Worm (Caenorhabditis elegans) whole organism, young adult: ENCODE results near the gene ndab-2.
A peak's percentile ranks its signal among the peaks of the same experiment; 100 is the strongest.

ENCODE experiments used
- D2030.7 ChIP-seq: fragments of 200-800 bp; sonication (Bioruptor generic); IDR thresholded peaks from 2 replicates; pipeline ENCODE4 v1.3.6; 2022; ENCODE audit warnings: missing genetic modification reagents, missing genetic modification characterization, missing compliant biosample characterization
- F49E8.2 ChIP-seq: sonication (generic microtip); optimal IDR thresholded peaks from 3 replicates; lab custom pipeline; 2017; ENCODE audit warnings: missing genetic modification characterization, mild to moderate bottlenecking, missing compliant biosample characterization, antibody characterized with exemption, moderate library complexity; ENCODE audit not compliant: insufficient read depth
- F57C9.4 ChIP-seq: sonication (generic microtip); optimal IDR thresholded peaks from 2 replicates; lab custom pipeline; 2017; ENCODE audit warnings: mild to moderate bottlenecking, missing genetic modification characterization, missing compliant biosample characterization
- Y79H2A.3 ChIP-seq: fragments of 200-800 bp; sonication (Bioruptor generic); conservative IDR thresholded peaks from 2 replicates; pipeline ENCODE4 v1.3.6; 2022; ENCODE audit warnings: missing genetic modification reagents, missing genetic modification characterization, missing compliant biosample characterization
- ama-1 ChIP-seq, 3 experiments: fragments of 150-350 bp in 1 of 3; sonication (generic microtip) in 2 of 3; optimal IDR thresholded peaks; 2 replicates each; lab custom pipeline; 2014 to 2018; ENCODE audit warnings: missing biosample characterization in 2 of 3, missing genetic modification characterization in 2 of 3, missing genetic modification reagents in 2 of 3
- atf-7 ChIP-seq: sonication (generic microtip); optimal IDR thresholded peaks from 2 replicates; lab custom pipeline; 2017; ENCODE audit warnings: mild to moderate bottlenecking, missing genetic modification characterization, missing compliant biosample characterization
- attf-3 ChIP-seq: fragments of 200-800 bp; sonication (Bioruptor generic); conservative IDR thresholded peaks from 2 replicates; pipeline ENCODE4 v1.3.6; 2022; ENCODE audit warnings: missing genetic modification reagents, missing genetic modification characterization, missing compliant biosample characterization
- attf-5 ChIP-seq: fragments of 200-800 bp; sonication (Bioruptor generic); optimal IDR thresholded peaks from 2 replicates; lab custom pipeline; 2018; ENCODE audit warnings: mild to moderate bottlenecking, missing genetic modification characterization, missing compliant biosample characterization
- bed-2 ChIP-seq: fragments of 200-800 bp; sonication (Bioruptor generic); IDR thresholded peaks from 2 replicates; pipeline ENCODE4 v1.3.6; 2022; ENCODE audit warnings: missing genetic modification reagents, missing genetic modification characterization, missing compliant biosample characterization
- ceh-27 ChIP-seq: fragments of 200-800 bp; sonication (Bioruptor generic); optimal IDR thresholded peaks from 2 replicates; lab custom pipeline; 2018; ENCODE audit warnings: mild to moderate bottlenecking, missing genetic modification characterization, moderate library complexity, missing compliant biosample characterization
- chd-7 ChIP-seq: sonication (generic microtip); optimal IDR thresholded peaks from 2 replicates; lab custom pipeline; 2016; ENCODE audit warnings: mild to moderate bottlenecking, missing genetic modification characterization, moderate library complexity, missing compliant biosample characterization
- dpff-1 ChIP-seq: sonication (generic microtip); optimal IDR thresholded peaks from 2 replicates; lab custom pipeline; 2017; ENCODE audit warnings: mild to moderate bottlenecking, missing genetic modification characterization, missing compliant biosample characterization
- efl-1 ChIP-seq: fragments of 150-350 bp; optimal IDR thresholded peaks from 2 replicates; lab custom pipeline; 2014; ENCODE audit warnings: missing biosample characterization, missing genetic modification reagents, missing genetic modification characterization
- egrh-3 ChIP-seq: fragments of 200-800 bp; sonication (Bioruptor generic); IDR thresholded peaks from 2 replicates; pipeline ENCODE4 v1.3.6; 2022; ENCODE audit warnings: missing genetic modification reagents, missing genetic modification characterization, missing compliant biosample characterization
- hrde-1 ChIP-seq: sonication (generic microtip); optimal IDR thresholded peaks from 2 replicates; lab custom pipeline; 2016; ENCODE audit warnings: missing genetic modification characterization, mild to moderate bottlenecking, missing compliant biosample characterization, moderate library complexity, missing genotype, missing genetic modification reagents, borderline replicate concordance
- hsf-1 ChIP-seq: fragments of 200-800 bp; sonication (Bioruptor generic); IDR thresholded peaks from 2 replicates; pipeline ENCODE4 v1.3.6; 2022; ENCODE audit warnings: missing genetic modification reagents, missing genetic modification characterization, missing compliant biosample characterization
- let-526 ChIP-seq: fragments of 200-800 bp; sonication (Bioruptor generic); IDR thresholded peaks from 2 replicates; pipeline ENCODE4 v1.3.6; 2022; ENCODE audit warnings: missing genetic modification reagents, missing genetic modification characterization, missing compliant biosample characterization
- let-607 ChIP-seq, 2 experiments: fragments of 200-800 bp in 1 of 2; sonication (Bioruptor generic) in 1 of 2; sonication (generic microtip) in 1 of 2; optimal IDR thresholded peaks; 2 replicates each; lab custom pipeline; 2016 to 2018; ENCODE audit warnings: mild to moderate bottlenecking in 2 of 2, missing compliant biosample characterization in 2 of 2, missing genetic modification characterization in 2 of 2, moderate library complexity in 2 of 2, missing genotype in 1 of 2
- lin-40 ChIP-seq: sonication (generic microtip); optimal IDR thresholded peaks from 2 replicates; lab custom pipeline; 2016; ENCODE audit warnings: missing genetic modification characterization, mild to moderate bottlenecking, missing compliant biosample characterization, missing genotype, missing genetic modification reagents
- lsl-1 ChIP-seq: fragments of 200-800 bp; sonication (Bioruptor generic); optimal IDR thresholded peaks from 2 replicates; lab custom pipeline; 2018; ENCODE audit warnings: mild to moderate bottlenecking, missing genetic modification characterization, moderate library complexity, missing compliant biosample characterization
- madf-3 ChIP-seq: fragments of 200-800 bp; sonication (Bioruptor generic); IDR thresholded peaks from 2 replicates; pipeline ENCODE4 v1.3.6; 2022; ENCODE audit warnings: missing genetic modification reagents, missing genetic modification characterization, missing compliant biosample characterization
- nfya-1 ChIP-seq: sonication (generic microtip); optimal IDR thresholded peaks from 2 replicates; lab custom pipeline; 2017; ENCODE audit warnings: antibody characterized with exemption, missing compliant biosample characterization, missing genetic modification characterization, borderline replicate concordance; ENCODE audit not compliant: insufficient read depth
- nhr-120 ChIP-seq: fragments of 200-800 bp; sonication (Bioruptor generic); IDR thresholded peaks from 2 replicates; pipeline ENCODE4 v1.3.6; 2022; ENCODE audit warnings: missing genetic modification characterization, missing compliant biosample characterization
- nhr-179 ChIP-seq: sonication (generic microtip); optimal IDR thresholded peaks from 2 replicates; lab custom pipeline; 2016; ENCODE audit warnings: mild to moderate bottlenecking, missing genetic modification characterization, missing compliant biosample characterization
- rec-8 ChIP-seq, 2 experiments: sonication (generic microtip); optimal IDR thresholded peaks; 2 replicates each; lab custom pipeline; 2016; ENCODE audit warnings: mild to moderate bottlenecking in 2 of 2, missing genetic modification characterization in 2 of 2, missing genetic modification reagents in 2 of 2, missing genotype in 2 of 2, missing biosample characterization in 1 of 2, missing compliant biosample characterization in 1 of 2, moderate library complexity in 1 of 2
- rpc-1 ChIP-seq, 2 experiments: fragments of 150-350 bp in 1 of 2; sonication (generic microtip) in 1 of 2; optimal IDR thresholded peaks; 2 replicates each; lab custom pipeline; 2014 to 2018; ENCODE audit warnings: missing biosample characterization in 1 of 2, missing genetic modification characterization in 1 of 2, missing genetic modification reagents in 1 of 2, missing genotype in 1 of 2
- snpc-1.1 ChIP-seq: sonication (generic microtip); optimal IDR thresholded peaks from 2 replicates; lab custom pipeline; 2017; ENCODE audit warnings: missing genetic modification characterization, mild to moderate bottlenecking, missing compliant biosample characterization, antibody characterized with exemption, moderate library complexity, missing genotype, missing genetic modification reagents; ENCODE audit not compliant: insufficient read depth
- snpc-3.4 ChIP-seq: sonication (generic microtip); optimal IDR thresholded peaks from 2 replicates; lab custom pipeline; 2017; ENCODE audit warnings: missing genetic modification characterization, mild to moderate bottlenecking, missing compliant biosample characterization, antibody characterized with exemption, moderate library complexity, missing genotype, missing genetic modification reagents
- somi-1 ChIP-seq: fragments of 200-800 bp; sonication (Bioruptor generic); optimal IDR thresholded peaks from 2 replicates; lab custom pipeline; 2018; ENCODE audit warnings: mild to moderate bottlenecking, missing genetic modification characterization, missing compliant biosample characterization
- unc-130 ChIP-seq: sonication (generic microtip); optimal IDR thresholded peaks from 2 replicates; lab custom pipeline; 2016; ENCODE audit warnings: missing genetic modification reagents, missing genetic modification characterization, missing compliant biosample characterization
- ztf-25 ChIP-seq: fragments of 200-800 bp; sonication (Bioruptor generic); IDR thresholded peaks from 2 replicates; pipeline ENCODE4 v1.3.6; 2022; ENCODE audit warnings: missing genetic modification reagents, missing genetic modification characterization, missing compliant biosample characterization

ndab-2 gene

DNA sequence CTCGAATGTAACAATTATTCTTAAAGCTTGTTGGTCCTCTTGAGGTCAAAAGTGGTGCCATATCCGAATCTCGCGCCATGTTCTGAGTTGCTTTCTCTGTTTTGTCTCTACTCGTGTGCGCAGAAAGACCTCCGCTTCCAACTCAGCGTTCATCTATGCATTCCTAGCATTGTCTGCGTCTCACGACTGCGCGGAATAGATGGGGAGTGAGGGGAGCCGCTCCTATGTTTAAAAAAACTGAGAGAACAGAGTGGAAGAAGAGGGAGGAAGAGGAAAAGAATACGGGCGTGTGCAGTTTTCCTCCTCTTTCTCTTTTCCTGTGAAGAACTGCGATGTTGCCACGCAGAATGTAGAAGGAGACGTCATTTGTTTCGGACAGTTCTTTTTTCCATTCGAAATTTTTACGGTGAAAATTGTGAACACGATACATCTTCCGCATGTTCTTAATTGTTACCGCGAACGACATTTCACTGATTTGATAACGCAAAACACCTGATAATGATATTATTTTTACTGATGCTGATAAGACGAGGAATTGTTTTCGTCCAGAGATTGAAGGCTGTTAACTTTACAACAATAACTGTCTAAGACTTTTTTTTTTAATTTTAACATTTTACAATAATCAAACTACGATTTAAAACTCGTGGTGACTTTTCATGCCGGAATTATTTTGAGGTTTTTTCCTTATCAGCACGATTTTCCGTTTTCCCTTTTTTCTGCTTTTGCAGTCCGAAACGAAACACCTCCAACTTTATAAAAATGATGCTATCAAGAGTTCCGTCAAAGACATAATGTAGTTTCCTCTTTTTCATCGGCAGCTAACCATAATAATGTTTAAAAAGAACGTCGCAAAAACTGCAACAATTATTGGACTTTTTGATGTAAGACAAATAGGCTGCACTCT is 13.6 kb upstream of the ndab-2 start (continued):
- TF ChIP-seq rpc-1 (optimal IDR thresholded peaks at IDR 0.05; lab: Kevin White, UChicago) (no peak), rpc-1 (tag; optimal IDR thresholded peaks at IDR 0.05; lab: Kevin White, UChicago) (no peak), attf-5 (GFP tag; lab: Kevin White, UChicago) (peak; percentile 47), atf-7 (no peak), ceh-27 (peak; percentile 36), somi-1 (GFP tag; lab: Kevin White, UChicago) (peak; percentile 4), hsf-1 (GFP tag; lab: Robert Waterston, UW) (no peak), D2030.7 (no peak)

DNA sequence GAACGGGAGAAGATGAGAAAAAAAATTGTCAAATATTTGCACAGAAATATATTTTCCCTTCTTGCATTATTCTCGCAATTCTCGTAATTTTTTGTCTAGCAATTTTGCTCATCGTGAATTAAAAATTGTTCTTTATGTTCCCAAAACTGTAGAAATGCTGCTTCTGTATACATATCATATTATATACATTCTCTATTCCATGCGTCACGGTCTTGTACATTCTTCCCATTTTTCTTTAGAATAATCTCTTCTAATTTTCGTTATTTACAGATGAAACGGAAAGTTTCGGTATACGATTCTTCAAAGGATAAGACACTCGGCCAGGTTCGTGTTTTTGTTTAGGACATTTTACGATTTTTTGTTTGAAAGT is 13.0 kb upstream of the ndab-2 start, which contains the start of gene acs-4:
Gene acs-4, plus strand, starts transcription at position 271 of the 370 bp plus-strand sequence.
- no peak for TF ChIP-seq bed-2 (GFP tag; lab: Robert Waterston, UW)
- TF ChIP-seq F57C9.4 (tag; lab: Kevin White, UChicago), result no peak
- no peak for TF ChIP-seq somi-1 (GFP tag; lab: Kevin White, UChicago)
- no peak for TF ChIP-seq rec-8 (tag; optimal IDR thresholded peaks at IDR 0.05; lab: Kevin White, UChicago)
- no peak for TF ChIP-seq chd-7 (tag; lab: Kevin White, UChicago)
- no peak for TF ChIP-seq madf-3 (GFP tag; lab: Robert Waterston, UW)
- no peak for TF ChIP-seq attf-5 (GFP tag; lab: Kevin White, UChicago)
- no peak for TF ChIP-seq hrde-1 (tag; lab: Kevin White, UChicago)

DNA sequence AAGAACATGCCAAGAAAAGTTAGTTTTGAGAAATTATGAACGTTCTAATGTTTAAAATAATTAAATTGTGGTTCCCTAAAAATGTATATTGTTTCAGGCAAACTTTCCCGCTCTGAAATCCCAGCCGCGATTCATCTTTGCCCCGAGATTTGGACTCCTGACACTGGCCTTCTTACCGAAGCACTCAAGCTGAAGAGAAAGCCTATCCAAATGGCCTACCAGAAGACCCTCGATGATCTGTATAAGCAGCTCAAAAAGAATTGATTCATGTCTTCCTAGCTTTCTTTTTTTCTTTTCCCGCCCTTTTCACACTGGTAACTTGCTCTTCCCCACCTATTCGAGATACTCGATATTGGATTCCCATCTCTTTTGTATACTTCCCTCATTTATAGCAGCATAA is 10.5 kb upstream of the ndab-2 start:
- TF ChIP-seq dpff-1 (tag; lab: Kevin White, UChicago) (no peak), snpc-3.4 (tag; lab: Kevin White, UChicago) (no peak), egrh-3 (GFP tag; lab: Robert Waterston, UW) (no peak), F49E8.2 (tag; lab: Kevin White, UChicago) (no peak), lin-40 (tag; lab: Kevin White, UChicago) (no peak), attf-3 (no peak), snpc-1.1 (tag; lab: Kevin White, UChicago) (no peak), ztf-25 (no peak), ama-1 (optimal IDR thresholded peaks at IDR 0.05; lab: Kevin White, UChicago) (no peak), ama-1 (GFP tag; optimal IDR thresholded peaks at IDR 0.05; lab: Kevin White, UChicago) (no peak), nhr-120 (GFP tag; lab: Robert Waterston, UW) (no peak), let-607 (tag; optimal IDR thresholded peaks at IDR 0.05; lab: Kevin White, UChicago) (no peak), Y79H2A.3 (GFP tag; lab: Robert Waterston, UW) (no peak), lsl-1 (GFP tag; lab: Kevin White, UChicago) (no peak), efl-1 (no peak), unc-130 (GFP tag; lab: Kevin White, UChicago) (no peak), nhr-179 (no peak), nfya-1 (tag; lab: Kevin White, UChicago) (no peak), let-526 (no peak)
